Fruit fly (Drosophila melanogaster) whole organism, embryonic: ENCODE results near the gene CG32645.

Experiments used
- Bdp1 ChIP-seq: fragments of 200-800 bp; sonication (Bioruptor generic); optimal IDR thresholded peaks from 3 replicates; lab custom pipeline; 2016; ENCODE audit warnings: missing biosample characterization, missing genetic modification characterization
- CG10431 ChIP-seq: fragments of 200-800 bp; sonication (Bioruptor generic); optimal IDR thresholded peaks from 3 replicates; lab custom pipeline; 2018; ENCODE audit warnings: missing biosample characterization, mild to moderate bottlenecking, missing genetic modification characterization
- CG10959 ChIP-seq: fragments of 200-800 bp; sonication (Bioruptor generic); IDR thresholded peaks from 2 replicates; pipeline ENCODE4 v1.3.6; 2022; ENCODE audit warnings: missing biosample characterization, missing genetic modification characterization
- CG11093 ChIP-seq: fragments of 200-800 bp; sonication (Bioruptor generic); IDR thresholded peaks from 3 replicates; pipeline ENCODE4 v1.3.6; 2022; ENCODE audit warnings: missing biosample characterization, missing genetic modification characterization
- CG11723 ChIP-seq: fragments of 200-800 bp; sonication (Bioruptor generic); optimal IDR thresholded peaks from 2 replicates; lab custom pipeline; 2017; ENCODE audit warnings: missing biosample characterization, mild to moderate bottlenecking, missing genetic modification characterization
- CG12236 ChIP-seq: fragments of 200-800 bp; sonication (Bioruptor generic); optimal IDR thresholded peaks from 2 replicates; lab custom pipeline; 2016; ENCODE audit warnings: missing biosample characterization, missing genetic modification characterization
- CG13296 ChIP-seq: fragments of 200-800 bp; sonication (Bioruptor generic); optimal IDR thresholded peaks from 3 replicates; lab custom pipeline; 2018; ENCODE audit warnings: missing biosample characterization, mild to moderate bottlenecking, missing genetic modification characterization
- CG15073 ChIP-seq: fragments of 200-800 bp; sonication (Bioruptor generic); optimal IDR thresholded peaks from 2 replicates; lab custom pipeline; 2016; ENCODE audit warnings: missing biosample characterization, missing genetic modification characterization
- CG15514 ChIP-seq: fragments of 200-800 bp; sonication (Bioruptor generic); optimal IDR thresholded peaks from 3 replicates; lab custom pipeline; 2017; ENCODE audit warnings: missing biosample characterization, missing genetic modification characterization, mild to moderate bottlenecking, moderate library complexity, missing genetic modification reagents
- CG1647 ChIP-seq: fragments of 200-800 bp; sonication (Bioruptor generic); optimal IDR thresholded peaks from 3 replicates; lab custom pipeline; 2016; ENCODE audit warnings: missing biosample characterization, missing genetic modification characterization
- CG16863 ChIP-seq: fragments of 200-800 bp; sonication (Bioruptor generic); optimal IDR thresholded peaks from 3 replicates; lab custom pipeline; 2016; ENCODE audit warnings: missing biosample characterization, missing genetic modification characterization
- CG17186 ChIP-seq: fragments of 200-800 bp; sonication (Bioruptor generic); optimal IDR thresholded peaks from 3 replicates; lab custom pipeline; 2017; ENCODE audit warnings: missing biosample characterization, missing genetic modification reagents, missing genetic modification characterization
- CG1832 ChIP-seq: fragments of 200-800 bp; sonication (Bioruptor generic); optimal IDR thresholded peaks from 2 replicates; lab custom pipeline; 2017; ENCODE audit warnings: missing biosample characterization, mild to moderate bottlenecking, missing genetic modification characterization, inconsistent platforms
- CG18764 ChIP-seq: fragments of 200-800 bp; sonication (Bioruptor generic); optimal IDR thresholded peaks from 3 replicates; lab custom pipeline; 2016; ENCODE audit warnings: missing biosample characterization, missing genetic modification characterization
- CG2202 ChIP-seq: fragments of 200-800 bp; sonication (Bioruptor generic); optimal IDR thresholded peaks from 2 replicates; lab custom pipeline; 2018; ENCODE audit warnings: missing biosample characterization, mild to moderate bottlenecking, missing genetic modification characterization
- CG30020 ChIP-seq: fragments of 200-800 bp; optimal IDR thresholded peaks from 2 replicates; lab custom pipeline; 2019; ENCODE audit warnings: missing biosample characterization, mild to moderate bottlenecking, missing genetic modification characterization, moderate library complexity
- CG34422 ChIP-seq: fragments of 200-800 bp; sonication (Bioruptor generic); IDR thresholded peaks from 3 replicates; pipeline ENCODE4 v1.3.6; 2022; ENCODE audit warnings: missing biosample characterization, missing genetic modification characterization
- CG4360 ChIP-seq: fragments of 200-800 bp; sonication (Bioruptor generic); IDR thresholded peaks from 2 replicates; pipeline ENCODE4 v1.3.6; 2022; ENCODE audit warnings: missing biosample characterization, missing genetic modification characterization
- CG5245 ChIP-seq: fragments of 200-800 bp; sonication (Bioruptor generic); optimal IDR thresholded peaks from 3 replicates; lab custom pipeline; 2016; ENCODE audit warnings: missing biosample characterization, missing genetic modification characterization
- Doc3 ChIP-seq: fragments of 200-800 bp; sonication (Bioruptor generic); IDR thresholded peaks from 3 replicates; pipeline ENCODE4 v1.3.6; 2022; ENCODE audit warnings: missing biosample characterization, missing genetic modification characterization; ENCODE audit not compliant: partially characterized antibody
- Dref ChIP-seq: fragments of 200-800 bp; sonication (Bioruptor generic); IDR thresholded peaks from 2 replicates; pipeline ENCODE4 v1.3.6; 2022; ENCODE audit warnings: missing biosample characterization, missing genetic modification characterization
- Fer1 ChIP-seq: fragments of 200-800 bp; sonication (Bioruptor generic); optimal IDR thresholded peaks from 2 replicates; lab custom pipeline; 2017; ENCODE audit warnings: missing biosample characterization, mild to moderate bottlenecking, missing genetic modification characterization
- Hr39 ChIP-seq: fragments of >200 bp; optimal IDR thresholded peaks from 2 replicates; lab custom pipeline; 2017
- Six4 ChIP-seq: fragments of 200-800 bp; sonication (Bioruptor generic); optimal IDR thresholded peaks from 2 replicates; lab custom pipeline; 2016; ENCODE audit warnings: missing biosample characterization, missing genetic modification characterization
- abd-A ChIP-seq: fragments of 200-800 bp; sonication (Bioruptor generic); optimal IDR thresholded peaks from 3 replicates; lab custom pipeline; 2019; ENCODE audit warnings: missing biosample characterization, mild to moderate bottlenecking, missing genetic modification characterization, moderate library complexity
- bab2 ChIP-seq: fragments of 200-800 bp; sonication (Bioruptor generic); optimal IDR thresholded peaks from 2 replicates; lab custom pipeline; 2016; ENCODE audit warnings: missing biosample characterization, missing genetic modification characterization
- bcd ChIP-seq: fragments of 200-800 bp; sonication (Bioruptor generic); optimal IDR thresholded peaks from 2 replicates; lab custom pipeline; 2017; ENCODE audit warnings: missing biosample characterization, mild to moderate bottlenecking, missing genetic modification characterization
- bigmax ChIP-seq: fragments of 200-800 bp; sonication (Bioruptor generic); optimal IDR thresholded peaks from 2 replicates; lab custom pipeline; 2018; ENCODE audit warnings: missing biosample characterization, mild to moderate bottlenecking, missing genetic modification characterization
- bowl ChIP-seq: fragments of 200-800 bp; sonication (Bioruptor generic); IDR thresholded peaks from 2 replicates; pipeline ENCODE4 v1.3.6; 2022; ENCODE audit warnings: missing biosample characterization, missing genetic modification characterization
- btn ChIP-seq: fragments of 200-800 bp; sonication (Bioruptor generic); optimal IDR thresholded peaks from 2 replicates; lab custom pipeline; 2016; ENCODE audit warnings: missing biosample characterization, missing genetic modification characterization
- caup ChIP-seq: fragments of 200-800 bp; sonication (Bioruptor generic); optimal IDR thresholded peaks from 3 replicates; lab custom pipeline; 2017; ENCODE audit warnings: missing biosample characterization, mild to moderate bottlenecking, missing genetic modification characterization, moderate library complexity; ENCODE audit not compliant: severe bottlenecking
- chinmo ChIP-seq: fragments of 200-800 bp; sonication (Bioruptor generic); IDR thresholded peaks from 4 replicates; pipeline ENCODE4 v1.3.6; 2022; ENCODE audit warnings: missing biosample characterization, missing genetic modification characterization; ENCODE audit not compliant: partially characterized antibody
- chn ChIP-seq: fragments of 200-800 bp; sonication (Bioruptor generic); optimal IDR thresholded peaks from 2 replicates; lab custom pipeline; 2016; ENCODE audit warnings: missing biosample characterization, missing genetic modification characterization
- crol ChIP-seq: fragments of 200-800 bp; sonication (Bioruptor generic); IDR thresholded peaks from 2 replicates; pipeline ENCODE4 v1.3.6; 2022; ENCODE audit warnings: missing biosample characterization, missing genetic modification characterization
- dm ChIP-seq: fragments of 200-800 bp; sonication (Bioruptor generic); optimal IDR thresholded peaks from 3 replicates; lab custom pipeline; 2016; ENCODE audit warnings: missing biosample characterization, missing genetic modification characterization
- emc ChIP-seq: fragments of 200-800 bp; sonication (Bioruptor generic); optimal IDR thresholded peaks from 2 replicates; lab custom pipeline; 2016; ENCODE audit warnings: missing biosample characterization, missing genetic modification characterization
- ems ChIP-seq: fragments of 200-800 bp; sonication (Bioruptor generic); optimal IDR thresholded peaks from 3 replicates; lab custom pipeline; 2016; ENCODE audit warnings: missing biosample characterization, missing genetic modification characterization
- en ChIP-seq: fragments of 200-800 bp; sonication (Bioruptor generic); optimal IDR thresholded peaks from 2 replicates; lab custom pipeline; 2016; ENCODE audit warnings: missing biosample characterization, missing genetic modification characterization
- fd102C ChIP-seq: fragments of 200-800 bp; sonication (Bioruptor generic); optimal IDR thresholded peaks from 2 replicates; lab custom pipeline; 2018; ENCODE audit warnings: missing biosample characterization, mild to moderate bottlenecking, missing genetic modification characterization, moderate library complexity
- hbn ChIP-seq: fragments of 200-800 bp; sonication (Bioruptor generic); IDR thresholded peaks from 2 replicates; pipeline ENCODE4 v1.3.6; 2022; ENCODE audit warnings: missing biosample characterization, missing genetic modification characterization; ENCODE audit not compliant: partially characterized antibody
- hkb ChIP-seq, 2 experiments: fragments of 200-800 bp in 1 of 2; fragments of >200 bp in 1 of 2; sonication (Bioruptor generic) in 1 of 2; IDR thresholded peaks in 1 of 2; optimal IDR thresholded peaks in 1 of 2; 2 replicates each; pipeline versions ENCODE4 v1.3.6 to Lab custom; 2017 to 2022; ENCODE audit warnings: missing biosample characterization in 1 of 2, missing genetic modification characterization in 1 of 2
- jigr1 ChIP-seq: fragments of 200-800 bp; sonication (Bioruptor generic); IDR thresholded peaks from 3 replicates; pipeline ENCODE4 v1.3.6; 2022; ENCODE audit warnings: missing biosample characterization, missing genetic modification characterization
- lilli ChIP-seq: fragments of 200-800 bp; sonication (Bioruptor generic); optimal IDR thresholded peaks from 3 replicates; lab custom pipeline; 2016; ENCODE audit warnings: missing biosample characterization, missing genetic modification characterization
- pnt ChIP-seq: fragments of 200-800 bp; sonication (Bioruptor generic); optimal IDR thresholded peaks from 3 replicates; lab custom pipeline; 2016; ENCODE audit warnings: missing biosample characterization, missing genetic modification characterization
- pzg ChIP-seq: fragments of 200-800 bp; sonication (Bioruptor generic); optimal IDR thresholded peaks from 3 replicates; lab custom pipeline; 2018; ENCODE audit warnings: missing biosample characterization, mild to moderate bottlenecking, missing genetic modification characterization, moderate library complexity
- ro ChIP-seq: fragments of 200-800 bp; sonication (Bioruptor generic); IDR thresholded peaks from 2 replicates; pipeline ENCODE4 v1.3.6; 2022; ENCODE audit warnings: missing biosample characterization, missing genetic modification characterization
- sna ChIP-seq: fragments of 200-800 bp; sonication (Bioruptor generic); IDR thresholded peaks from 2 replicates; pipeline ENCODE4 v1.3.6; 2022; ENCODE audit warnings: missing biosample characterization, missing genetic modification characterization; ENCODE audit not compliant: partially characterized antibody
- sob ChIP-seq: fragments of 200-800 bp; sonication (Bioruptor generic); IDR thresholded peaks from 2 replicates; pipeline ENCODE4 v1.3.6; 2022; ENCODE audit warnings: missing biosample characterization, missing genetic modification characterization
- sr ChIP-seq: fragments of 200-800 bp; sonication (Bioruptor generic); IDR thresholded peaks from 3 replicates; pipeline ENCODE4 v1.3.6; 2022; ENCODE audit warnings: missing biosample characterization, missing genetic modification characterization
- tx ChIP-seq: fragments of 200-800 bp; sonication (Bioruptor generic); optimal IDR thresholded peaks from 2 replicates; lab custom pipeline; 2016; ENCODE audit warnings: missing biosample characterization, missing genetic modification characterization
- vvl ChIP-seq: fragments of 200-800 bp; sonication (Bioruptor generic); IDR thresholded peaks from 2 replicates; pipeline ENCODE4 v1.3.6; 2022; ENCODE audit warnings: missing biosample characterization, missing genetic modification characterization

The CG32645 gene

DNA sequence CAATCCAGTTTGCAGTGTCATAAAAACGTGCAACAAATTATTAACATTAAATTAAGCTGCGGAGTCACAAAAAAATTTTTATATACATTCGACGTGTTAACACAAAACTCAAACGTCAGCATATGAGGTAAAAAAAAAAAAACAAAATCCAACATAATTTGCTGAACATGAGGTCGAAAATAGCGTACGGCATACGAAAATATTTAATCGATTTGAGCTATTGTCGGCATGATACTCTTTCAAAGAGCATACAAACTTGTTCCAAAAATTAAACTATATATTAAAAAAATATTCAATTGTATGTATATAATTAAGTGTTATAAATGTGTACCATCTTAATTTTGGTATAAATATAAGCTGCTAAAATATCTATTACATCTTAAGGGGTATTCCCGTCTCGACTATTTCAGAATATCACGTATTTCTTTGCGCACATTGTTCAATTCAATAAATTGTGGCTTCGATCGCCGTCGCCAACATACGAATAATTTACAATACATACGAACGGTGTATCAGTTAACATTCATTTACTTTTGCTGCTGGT lies 29.3 kb upstream of the CG32645 start (continued):
- TF ChIP-seq CG15073 (no peak), fd102C (no peak), bigmax (GFP tag; lab: Kevin White, UChicago) (no peak), Bdp1 (GFP tag; lab: Kevin White, UChicago) (no peak), pzg (GFP tag; lab: Kevin White, UChicago) (no peak), CG30020 (no peak), Six4 (no peak), CG34422 (GFP tag; lab: Robert Waterston, UW) (peak; percentile 41; the same call in 1 of the 3 replicates), CG12236 (no peak), jigr1 (GFP tag; lab: Robert Waterston, UW) (no peak), CG17186 (GFP tag; lab: Kevin White, UChicago) (no peak), crol (GFP tag; lab: Robert Waterston, UW) (no peak), CG5245 (GFP tag; lab: Kevin White, UChicago) (no peak), CG18764 (no peak), btn (GFP tag; lab: Kevin White, UChicago) (no peak), CG11723 (GFP tag; lab: Kevin White, UChicago) (no peak), en (GFP tag; lab: Kevin White, UChicago) (no peak), bowl (GFP tag; lab: Robert Waterston, UW) (no peak), CG10959 (no peak), ems (GFP tag; lab: Kevin White, UChicago) (no peak), CG4360 (no peak), pnt (GFP tag; lab: Kevin White, UChicago) (no peak), CG10431 (GFP tag; lab: Kevin White, UChicago) (no peak), CG1647 (GFP tag; lab: Kevin White, UChicago) (no peak), CG13296 (GFP tag; lab: Kevin White, UChicago) (peak; percentile 38), ro (GFP tag; lab: Robert Waterston, UW) (no peak), CG16863 (GFP tag; lab: Kevin White, UChicago) (no peak), CG15514 (GFP tag; lab: Kevin White, UChicago) (peak; percentile 13), sob (0 out of 2 replicates have a peak, but pooled peaks have one; percentile 46), bcd (GFP tag; lab: Kevin White, UChicago) (peak; percentile 34), chn (GFP tag; lab: Kevin White, UChicago) (no peak), bab2 (GFP tag; lab: Kevin White, UChicago) (no peak), caup (GFP tag; lab: Kevin White, UChicago) (peak; percentile 2), CG11093 (GFP tag; lab: Robert Waterston, UW) (no peak), hbn (GFP tag; lab: Robert Waterston, UW) (no peak), dm (GFP tag; lab: Kevin White, UChicago) (no peak), Fer1 (GFP tag; lab: Kevin White, UChicago) (peak; percentile 55), chinmo (GFP tag; lab: Robert Waterston, UW) (no peak), sna (GFP tag; lab: Robert Waterston, UW) (no peak), CG1832 (GFP tag; lab: Kevin White, UChicago) (no peak), Doc3 (GFP tag; lab: Robert Waterston, UW) (no peak), hkb (optimal IDR thresholded peaks at IDR 0.05; lab: Kevin White, UChicago) (no peak), hkb (GFP tag; IDR thresholded peaks at IDR 0.05; lab: Robert Waterston, UW) (peak; percentile 63; the same call in 1 of the 2 replicates), Dref (GFP tag; lab: Robert Waterston, UW) (no peak), abd-A (no peak), emc (GFP tag; lab: Kevin White, UChicago) (no peak), lilli (GFP tag; lab: Kevin White, UChicago) (no peak), vvl (GFP tag; lab: Robert Waterston, UW) (peak; percentile 66), tx (GFP tag; lab: Kevin White, UChicago) (no peak), CG2202 (tag; lab: Kevin White, UChicago) (no peak), Hr39 (lab: Kevin White, UChicago) (no peak), sr (GFP tag; lab: Robert Waterston, UW) (no peak)
